Fruit fly (Drosophila melanogaster) whole organism: Measurements from ENCODE around the gene raskol.

Experiments used
- CG8478 ChIP-seq: fragments of >200 bp; optimal IDR thresholded peaks from 2 replicates; lab custom pipeline; 2018; ENCODE audit warnings: inconsistent platforms
- EcR ChIP-seq, 2 experiments: fragments of >200 bp; optimal IDR thresholded peaks; 2 replicates each; lab custom pipeline; 2017; ENCODE audit warnings: missing biosample characterization in 2 of 2, missing genetic modification characterization in 2 of 2, missing genetic modification reagents in 2 of 2
- pan ChIP-seq: fragments of >200 bp; optimal IDR thresholded peaks from 2 replicates; lab custom pipeline; 2017
- psq ChIP-seq: fragments of >200 bp; optimal IDR thresholded peaks from 2 replicates; lab custom pipeline; 2017
- usp ChIP-seq: fragments of >200 bp; optimal IDR thresholded peaks from 2 replicates; lab custom pipeline; 2017; ENCODE audit warnings: missing biosample characterization, missing genetic modification characterization, mixed read lengths

DNA sequence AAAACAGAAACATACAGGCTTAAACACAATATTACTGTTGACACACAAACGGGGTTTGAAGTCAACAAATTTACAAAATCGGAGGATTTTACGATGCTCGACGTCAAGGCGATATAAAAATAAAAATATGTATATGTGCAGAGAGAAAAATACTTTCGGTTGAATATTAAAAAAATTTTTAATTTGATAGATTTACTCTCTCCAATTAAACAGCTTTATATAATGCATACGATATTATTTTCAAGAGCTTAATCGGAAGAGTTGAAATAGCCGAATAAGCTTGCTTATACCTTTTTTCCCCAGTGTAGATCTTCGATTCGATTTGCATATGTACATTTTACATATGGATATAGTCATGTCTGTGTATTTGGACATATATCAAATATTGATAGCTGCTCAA lies 13.3 kb upstream of the raskol start:
- TF ChIP-seq CG8478 (lab: Kevin White, UChicago) (no peak), psq (lab: Kevin White, UChicago) (no peak), usp (GFP tag; lab: Kevin White, UChicago) (no peak), pan (lab: Kevin White, UChicago) (no peak), EcR (GFP tag; optimal IDR thresholded peaks at IDR 0.05; lab: Kevin White, UChicago) (no peak)
